Worm (Caenorhabditis elegans): Measurements from ENCODE around the gene F13B12.6.

Gene F13B12.6

ce11 chrIV:10380626-10381025 lies 37.1 kb downstream of the F13B12.6 start (continued):
- no peak for TF ChIP-seq lin-35 (GFP tag; optimal IDR thresholded peaks at IDR 0.05)
- TF ChIP-seq nhr-90 (tag; optimal IDR thresholded peaks at IDR 0.05) = no peak
- TF ChIP-seq B0261.1 (tag; optimal IDR thresholded peaks at IDR 0.05) = no peak
- TF ChIP-seq cebp-2 (GFP tag; IDR thresholded peaks at IDR 0.05) = no peak
- TF ChIP-seq C06A6.2 (GFP tag; conservative IDR thresholded peaks at IDR 0.05) = no peak
- no peak for TF ChIP-seq snpc-1.1 (tag; optimal IDR thresholded peaks at IDR 0.05; ENCODE audit: insufficient read depth)
- TF ChIP-seq snpc-3.4 (tag; optimal IDR thresholded peaks at IDR 0.05) = no peak
- peak; percentile 45 for TF ChIP-seq tlf-1 (GFP tag; optimal IDR thresholded peaks at IDR 0.05)
- TF ChIP-seq nfya-1 (tag; optimal IDR thresholded peaks at IDR 0.05; ENCODE audit: borderline replicate concordance, insufficient read depth) = no peak
- TF ChIP-seq nhr-179 (tag; optimal IDR thresholded peaks at IDR 0.05) = no peak
- no peak for TF ChIP-seq F49E8.2 (tag; optimal IDR thresholded peaks at IDR 0.05; ENCODE audit: insufficient read depth)
- TF ChIP-seq sdz-38 (tag; optimal IDR thresholded peaks at IDR 0.05) = no peak
- TF ChIP-seq F37B4.10 (GFP tag; IDR thresholded peaks at IDR 0.05) = no peak
- TF ChIP-seq attf-5 (GFP tag; optimal IDR thresholded peaks at IDR 0.05) = peak; percentile 70
- TF ChIP-seq ZK185.1 (tag; optimal IDR thresholded peaks at IDR 0.05; ENCODE audit: poor library complexity, severe bottlenecking) = no peak
- TF ChIP-seq lin-54 (GFP tag; optimal IDR thresholded peaks at IDR 0.05) = peak; percentile 16
- TF ChIP-seq madf-10 (tag; optimal IDR thresholded peaks at IDR 0.05) = no peak
- TF ChIP-seq let-526 (GFP tag; IDR thresholded peaks at IDR 0.05) = no peak
- TF ChIP-seq ztf-3 (GFP tag; optimal IDR thresholded peaks at IDR 0.05) = no peak
- TF ChIP-seq D2030.7 (GFP tag; IDR thresholded peaks at IDR 0.05) = no peak
- TF ChIP-seq him-1 (tag; optimal IDR thresholded peaks at IDR 0.05) = no peak
- peak; percentile 72 for TF ChIP-seq hmg-1.2 (GFP tag; IDR thresholded peaks at IDR 0.05)
- TF ChIP-seq ccch-3 (GFP tag; optimal IDR thresholded peaks at IDR 0.05) = no peak
- no peak for TF ChIP-seq pha-4 (tag; optimal IDR thresholded peaks at IDR 0.05)
- TF ChIP-seq F39B2.1 (GFP tag; IDR thresholded peaks at IDR 0.05) = no peak
- TF ChIP-seq B0336.3 (GFP tag; IDR thresholded peaks at IDR 0.05) = 0 out of 2 replicates have a peak, but pooled peaks have one; percentile 44
- TF ChIP-seq nhr-120 (GFP tag; IDR thresholded peaks at IDR 0.05) = no peak
- TF ChIP-seq F23B12.7 (tag; optimal IDR thresholded peaks at IDR 0.05; ENCODE audit: insufficient read depth) = peak; percentile 0
- no peak for TF ChIP-seq ztf-28 (GFP tag; IDR thresholded peaks at IDR 0.05)
- TF ChIP-seq F33H1.4 (GFP tag; IDR thresholded peaks at IDR 0.05) = peak; percentile 15; the same call in 1 of the 2 replicates
- TF ChIP-seq B0019.2 (GFP tag; conservative IDR thresholded peaks at IDR 0.05) = no peak
- no peak for TF ChIP-seq ets-4 (GFP tag; optimal IDR thresholded peaks at IDR 0.05)
- TF ChIP-seq akir-1 (GFP tag; optimal IDR thresholded peaks at IDR 0.05) = no peak
- TF ChIP-seq tbp1 (GFP tag; optimal IDR thresholded peaks at IDR 0.05) = no peak
- no peak for TF ChIP-seq ceh-58 (GFP tag; IDR thresholded peaks at IDR 0.05)
- TF ChIP-seq bed-1 (GFP tag; IDR thresholded peaks at IDR 0.05) = no peak
- TF ChIP-seq B0035.1 (tag; optimal IDR thresholded peaks at IDR 0.05) = no peak
- TF ChIP-seq snpc-4 (GFP tag; optimal IDR thresholded peaks at IDR 0.05) = no peak
- peak in 1 of 4 experiments; percentile 20 for TF ChIP-seq snpc-4 (tag; optimal IDR thresholded peaks at IDR 0.05)
- peak; percentile 28 for TF ChIP-seq somi-1 (GFP tag; optimal IDR thresholded peaks at IDR 0.05)
- TF ChIP-seq mes-4 (tag; optimal IDR thresholded peaks at IDR 0.05) = no peak
- no peak for TF ChIP-seq gei-17 (GFP tag; optimal IDR thresholded peaks at IDR 0.05)
- no peak for TF ChIP-seq rec-8 (tag; optimal IDR thresholded peaks at IDR 0.05)
- TF ChIP-seq madf-3 (GFP tag; IDR thresholded peaks at IDR 0.05) = no peak
- TF ChIP-seq F10E7.11 (tag; optimal IDR thresholded peaks at IDR 0.05) = no peak
- TF ChIP-seq mxl-1 (tag; optimal IDR thresholded peaks at IDR 0.05) = no peak
- no peak for TF ChIP-seq hrde-1 (tag; optimal IDR thresholded peaks at IDR 0.05; ENCODE audit: borderline replicate concordance)
- no peak for TF ChIP-seq aptf-3 (GFP tag; IDR thresholded peaks at IDR 0.05)
- TF ChIP-seq lag-1 (GFP tag; IDR thresholded peaks at IDR 0.05) = no peak

Data from whole organism, young adult.